Fruit fly (Drosophila melanogaster): ENCODE data around the gene Nrx-1.

Gene Nrx-1

dm6 chr3R:22467939-22468571 lies at the start of gene Nrx-1, which contains the start of gene CG5377:
TSS of gene Nrx-1 (plus strand) at chr3R:22468512.
TSS of gene CG5377 (minus strand) at chr3R:22468157.
- TF ChIP-seq CG8478 (optimal IDR thresholded peaks at IDR 0.05) (no peak), CTCF (optimal IDR thresholded peaks at IDR 0.05) (no peak)

dm6 chr3R:22420911-22421310 lies 47.4 kb upstream of the Nrx-1 start, which contains the start of the genes Nop56 and mats:
TSS of gene Nop56 (minus strand) at chr3R:22421068.
TSS of gene mats (plus strand) at chr3R:22421161.
- TF ChIP-seq CTCF (optimal IDR thresholded peaks at IDR 0.05) (peak in 1 of 2 experiments; percentile 24), CG8478 (optimal IDR thresholded peaks at IDR 0.05) (no peak)

- TF ChIP-seq CG8478 (optimal IDR thresholded peaks at IDR 0.05) (no peak), CTCF (optimal IDR thresholded peaks at IDR 0.05) (no peak)
Observed at dm6 chr3R:22421618-22422017, 46.7 kb upstream of the Nrx-1 start.

- TF ChIP-seq CTCF (optimal IDR thresholded peaks at IDR 0.05) (no peak), CG8478 (optimal IDR thresholded peaks at IDR 0.05) (no peak)
Observed at dm6 chr3R:22423996-22424395, 44.3 kb upstream of the Nrx-1 start.

dm6 chr3R:22424602-22425190 lies 43.6 kb upstream of the Nrx-1 start, which contains the start of gene pinta:
TSS of gene pinta (minus strand) at chr3R:22424929.
- TF ChIP-seq CTCF (optimal IDR thresholded peaks at IDR 0.05): no peak
- no peak for TF ChIP-seq CG8478 (optimal IDR thresholded peaks at IDR 0.05)

- no peak for TF ChIP-seq CTCF (optimal IDR thresholded peaks at IDR 0.05)
- TF ChIP-seq CG8478 (optimal IDR thresholded peaks at IDR 0.05): no peak
Observed at dm6 chr3R:22432200-22432804, 36.0 kb upstream of the Nrx-1 start.

- TF ChIP-seq CG8478 (optimal IDR thresholded peaks at IDR 0.05) (no peak), CTCF (optimal IDR thresholded peaks at IDR 0.05) (no peak)
Observed at dm6 chr3R:22436050-22436449, 32.3 kb upstream of the Nrx-1 start, which contains the start of gene CG13847. TSS of gene CG13847 (minus strand) at chr3R:22436150.

dm6 chr3R:22438301-22438700 lies 30.0 kb upstream of the Nrx-1 start:
- no peak for TF ChIP-seq CTCF (optimal IDR thresholded peaks at IDR 0.05)
- no peak for TF ChIP-seq CG8478 (optimal IDR thresholded peaks at IDR 0.05)

- TF ChIP-seq CTCF (optimal IDR thresholded peaks at IDR 0.05) (no peak), CG8478 (optimal IDR thresholded peaks at IDR 0.05) (no peak)
Observed at dm6 chr3R:22446493-22446892, 21.8 kb upstream of the Nrx-1 start, which contains the start of gene CG12499. TSS of gene CG12499 (minus strand) at chr3R:22446587.

- no peak for TF ChIP-seq CG8478 (optimal IDR thresholded peaks at IDR 0.05)
- TF ChIP-seq CTCF (optimal IDR thresholded peaks at IDR 0.05): no peak
Observed at dm6 chr3R:22447195-22447873, 21.0 kb upstream of the Nrx-1 start, which contains the start of gene CG34288. TSS of gene CG34288 (minus strand) at chr3R:22447263.

dm6 chr3R:22447874-22448254 lies 20.4 kb upstream of the Nrx-1 start, which contains the start of gene CG34376:
TSS of gene CG34376 (plus strand) at chr3R:22448099.
- TF ChIP-seq CTCF (optimal IDR thresholded peaks at IDR 0.05) (no peak), CG8478 (optimal IDR thresholded peaks at IDR 0.05) (no peak)

- TF ChIP-seq CG8478 (optimal IDR thresholded peaks at IDR 0.05) (no peak), CTCF (optimal IDR thresholded peaks at IDR 0.05) (no peak)
Observed at dm6 chr3R:22449871-22450424, 18.4 kb upstream of the Nrx-1 start.

dm6 chr3R:22454397-22455334 lies 13.6 kb upstream of the Nrx-1 start:
- TF ChIP-seq CG8478 (optimal IDR thresholded peaks at IDR 0.05) (no peak), CTCF (optimal IDR thresholded peaks at IDR 0.05) (no peak)
